Worm (Caenorhabditis elegans) whole organism, young adult: ENCODE results near the gene gar-3.

Experiments
- B0261.1 ChIP-seq: sonication (generic microtip); optimal IDR thresholded peaks from 2 replicates; lab custom pipeline; 2016; ENCODE audit warnings: mild to moderate bottlenecking, missing genetic modification characterization, moderate library complexity, missing compliant biosample characterization
- C06A6.2 ChIP-seq: fragments of 200-800 bp; sonication (Bioruptor generic); conservative IDR thresholded peaks from 2 replicates; pipeline ENCODE4 v1.3.6; 2022; ENCODE audit warnings: missing genetic modification characterization, missing compliant biosample characterization
- D2030.7 ChIP-seq: fragments of 200-800 bp; sonication (Bioruptor generic); IDR thresholded peaks from 2 replicates; pipeline ENCODE4 v1.3.6; 2022; ENCODE audit warnings: missing genetic modification reagents, missing genetic modification characterization, missing compliant biosample characterization
- F22D6.2 ChIP-seq: sonication (generic microtip); optimal IDR thresholded peaks from 2 replicates; lab custom pipeline; 2016; ENCODE audit warnings: mild to moderate bottlenecking, missing genetic modification characterization, missing compliant biosample characterization
- F39B2.1 ChIP-seq: fragments of 200-800 bp; sonication (Bioruptor generic); IDR thresholded peaks from 2 replicates; pipeline ENCODE4 v1.3.6; 2022; ENCODE audit warnings: missing genetic modification reagents, missing genetic modification characterization, missing compliant biosample characterization
- F49E8.2 ChIP-seq: sonication (generic microtip); optimal IDR thresholded peaks from 3 replicates; lab custom pipeline; 2017; ENCODE audit warnings: missing genetic modification characterization, mild to moderate bottlenecking, missing compliant biosample characterization, antibody characterized with exemption, moderate library complexity; ENCODE audit not compliant: insufficient read depth
- F57A8.1 ChIP-seq: fragments of 200-800 bp; sonication (Bioruptor generic); optimal IDR thresholded peaks from 2 replicates; lab custom pipeline; 2018; ENCODE audit warnings: mild to moderate bottlenecking, missing genetic modification characterization, moderate library complexity, missing compliant biosample characterization
- F57C9.4 ChIP-seq: sonication (generic microtip); optimal IDR thresholded peaks from 2 replicates; lab custom pipeline; 2017; ENCODE audit warnings: mild to moderate bottlenecking, missing genetic modification characterization, missing compliant biosample characterization
- K12H6.12 ChIP-seq: fragments of 200-800 bp; sonication (Bioruptor generic); optimal IDR thresholded peaks from 2 replicates; lab custom pipeline; 2018; ENCODE audit warnings: mild to moderate bottlenecking, missing genetic modification characterization, missing compliant biosample characterization
- aptf-2 ChIP-seq: fragments of 200-800 bp; sonication (Bioruptor generic); conservative IDR thresholded peaks from 2 replicates; pipeline ENCODE4 v1.3.6; 2022; ENCODE audit warnings: missing genetic modification reagents, missing genetic modification characterization, missing compliant biosample characterization
- cebp-2 ChIP-seq: fragments of 200-800 bp; sonication (Bioruptor generic); IDR thresholded peaks from 2 replicates; pipeline ENCODE4 v1.3.6; 2022; ENCODE audit warnings: missing genetic modification characterization, missing compliant biosample characterization
- ceh-100 ChIP-seq: fragments of 200-800 bp; sonication (Bioruptor generic); IDR thresholded peaks from 2 replicates; pipeline ENCODE4 v1.3.6; 2022; ENCODE audit warnings: missing genetic modification reagents, missing genetic modification characterization, missing compliant biosample characterization
- ceh-58 ChIP-seq: fragments of 200-800 bp; sonication (Bioruptor generic); IDR thresholded peaks from 2 replicates; pipeline ENCODE4 v1.3.6; 2022; ENCODE audit warnings: missing genetic modification characterization, missing compliant biosample characterization
- die-1 ChIP-seq: sonication (generic microtip); optimal IDR thresholded peaks from 2 replicates; lab custom pipeline; 2016; ENCODE audit warnings: missing genotype, mild to moderate bottlenecking, missing genetic modification characterization, missing compliant biosample characterization
- efl-1 ChIP-seq: fragments of 150-350 bp; optimal IDR thresholded peaks from 2 replicates; lab custom pipeline; 2014; ENCODE audit warnings: missing biosample characterization, missing genetic modification reagents, missing genetic modification characterization
- egl-44 ChIP-seq: fragments of 200-800 bp; sonication (Bioruptor generic); IDR thresholded peaks from 2 replicates; pipeline ENCODE4 v1.3.6; 2022; ENCODE audit warnings: missing genetic modification reagents, missing genetic modification characterization, missing compliant biosample characterization
- gei-17 ChIP-seq: fragments of 200-800 bp; sonication (Bioruptor generic); optimal IDR thresholded peaks from 2 replicates; lab custom pipeline; 2018; ENCODE audit warnings: mild to moderate bottlenecking, missing genetic modification characterization, missing compliant biosample characterization
- him-1 ChIP-seq: sonication (generic microtip); optimal IDR thresholded peaks from 2 replicates; lab custom pipeline; 2016; ENCODE audit warnings: missing genotype, missing genetic modification reagents, missing genetic modification characterization, missing compliant biosample characterization
- hlh-26 ChIP-seq: fragments of 200-800 bp; sonication (Bioruptor generic); conservative IDR thresholded peaks from 2 replicates; pipeline ENCODE4 v1.3.6; 2022; ENCODE audit warnings: missing genetic modification reagents, missing genetic modification characterization, missing compliant biosample characterization
- lag-1 ChIP-seq: fragments of 200-800 bp; sonication (Bioruptor generic); IDR thresholded peaks from 2 replicates; pipeline ENCODE4 v1.3.6; 2022; ENCODE audit warnings: missing genetic modification reagents, missing genetic modification characterization, missing compliant biosample characterization
- let-526 ChIP-seq: fragments of 200-800 bp; sonication (Bioruptor generic); IDR thresholded peaks from 2 replicates; pipeline ENCODE4 v1.3.6; 2022; ENCODE audit warnings: missing genetic modification reagents, missing genetic modification characterization, missing compliant biosample characterization
- lin-35 ChIP-seq, 3 experiments: fragments of 150-350 bp in 2 of 3; sonication (generic microtip) in 1 of 3; optimal IDR thresholded peaks; 2 replicates each; lab custom pipeline; 2014 to 2018; ENCODE audit warnings: missing biosample characterization in 3 of 3, missing genetic modification characterization in 3 of 3, missing genetic modification reagents in 3 of 3
- lir-1 ChIP-seq: fragments of 200-800 bp; sonication (Bioruptor generic); conservative IDR thresholded peaks from 2 replicates; pipeline ENCODE4 v1.3.6; 2022; ENCODE audit warnings: missing genetic modification reagents, missing genetic modification characterization, missing compliant biosample characterization
- lsl-1 ChIP-seq: fragments of 200-800 bp; sonication (Bioruptor generic); optimal IDR thresholded peaks from 2 replicates; lab custom pipeline; 2018; ENCODE audit warnings: mild to moderate bottlenecking, missing genetic modification characterization, moderate library complexity, missing compliant biosample characterization
- nfya-1 ChIP-seq: sonication (generic microtip); optimal IDR thresholded peaks from 2 replicates; lab custom pipeline; 2017; ENCODE audit warnings: antibody characterized with exemption, missing compliant biosample characterization, missing genetic modification characterization, borderline replicate concordance; ENCODE audit not compliant: insufficient read depth
- nfyb-1 ChIP-seq: fragments of 200-800 bp; sonication (Bioruptor generic); IDR thresholded peaks from 2 replicates; pipeline ENCODE4 v1.3.6; 2022; ENCODE audit warnings: missing genetic modification reagents, missing genetic modification characterization, missing compliant biosample characterization
- nhr-80 ChIP-seq: sonication (generic microtip); optimal IDR thresholded peaks from 2 replicates; lab custom pipeline; 2016; ENCODE audit warnings: missing genetic modification characterization, missing compliant biosample characterization
- rec-8 ChIP-seq, 2 experiments: sonication (generic microtip); optimal IDR thresholded peaks; 2 replicates each; lab custom pipeline; 2016; ENCODE audit warnings: mild to moderate bottlenecking in 2 of 2, missing genetic modification characterization in 2 of 2, missing genetic modification reagents in 2 of 2, missing genotype in 2 of 2, missing biosample characterization in 1 of 2, missing compliant biosample characterization in 1 of 2, moderate library complexity in 1 of 2
- sea-2 ChIP-seq: fragments of 200-800 bp; sonication (Bioruptor generic); IDR thresholded peaks from 2 replicates; pipeline ENCODE4 v1.3.6; 2022; ENCODE audit warnings: missing genetic modification characterization, missing compliant biosample characterization
- unc-130 ChIP-seq: sonication (generic microtip); optimal IDR thresholded peaks from 2 replicates; lab custom pipeline; 2016; ENCODE audit warnings: missing genetic modification reagents, missing genetic modification characterization, missing compliant biosample characterization
- xnd-1 ChIP-seq: sonication (generic microtip); optimal IDR thresholded peaks from 2 replicates; lab custom pipeline; 2016; ENCODE audit warnings: missing genotype, missing genetic modification reagents, missing genetic modification characterization, missing compliant biosample characterization
- zim-3 ChIP-seq: sonication (generic microtip); optimal IDR thresholded peaks from 2 replicates; lab custom pipeline; 2017; ENCODE audit warnings: mild to moderate bottlenecking, missing genetic modification characterization, moderate library complexity, missing compliant biosample characterization
- ztf-18 ChIP-seq: sonication (generic microtip); optimal IDR thresholded peaks from 2 replicates; lab custom pipeline; 2016; ENCODE audit warnings: missing genotype, mild to moderate bottlenecking, missing genetic modification characterization, missing compliant biosample characterization
- ztf-28 ChIP-seq: fragments of 200-800 bp; sonication (Bioruptor generic); IDR thresholded peaks from 2 replicates; pipeline ENCODE4 v1.3.6; 2022; ENCODE audit warnings: missing genetic modification reagents, missing genetic modification characterization, missing compliant biosample characterization
- ztf-6 ChIP-seq: fragments of 200-800 bp; sonication (Bioruptor generic); IDR thresholded peaks from 2 replicates; pipeline ENCODE4 v1.3.6; 2022; ENCODE audit warnings: missing genetic modification reagents, missing genetic modification characterization, missing compliant biosample characterization

The gar-3 gene

DNA sequence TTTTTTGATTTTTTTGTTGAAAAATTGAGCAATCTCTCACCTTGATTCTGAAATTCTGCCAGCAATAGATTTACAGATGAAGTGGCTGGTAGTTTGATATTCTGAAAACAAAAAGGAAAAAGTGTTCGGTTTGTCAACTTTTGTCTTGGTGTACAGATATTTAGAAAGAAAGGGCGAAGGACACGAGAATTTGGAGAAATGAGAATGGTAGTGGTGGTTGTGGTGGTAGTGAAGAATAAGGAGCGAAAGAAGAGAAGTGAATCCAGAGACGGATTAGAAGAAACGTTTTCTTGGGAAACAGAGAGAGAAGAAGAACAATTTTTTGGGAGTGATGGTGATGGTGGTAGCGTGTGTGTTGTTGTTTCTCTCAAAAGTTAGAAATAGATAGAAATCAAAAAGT is at the start of gene gar-3:
TSS of gene gar-3 (minus strand) at position 101 of the 400 bp plus-strand sequence.
- TF ChIP-seq lsl-1 (GFP tag; lab: Kevin White, UChicago) = no peak
- TF ChIP-seq ztf-18 = no peak
- TF ChIP-seq unc-130 (GFP tag; lab: Kevin White, UChicago) = no peak
- no peak for TF ChIP-seq ztf-6 (GFP tag; lab: Robert Waterston, UW)
- TF ChIP-seq F49E8.2 (tag; lab: Kevin White, UChicago) = no peak
- TF ChIP-seq hlh-26 = no peak
- no peak for TF ChIP-seq F57A8.1 (GFP tag; lab: Kevin White, UChicago)
- TF ChIP-seq F22D6.2 (tag; lab: Kevin White, UChicago) = no peak
- no peak for TF ChIP-seq D2030.7 (GFP tag; lab: Robert Waterston, UW)

DNA sequence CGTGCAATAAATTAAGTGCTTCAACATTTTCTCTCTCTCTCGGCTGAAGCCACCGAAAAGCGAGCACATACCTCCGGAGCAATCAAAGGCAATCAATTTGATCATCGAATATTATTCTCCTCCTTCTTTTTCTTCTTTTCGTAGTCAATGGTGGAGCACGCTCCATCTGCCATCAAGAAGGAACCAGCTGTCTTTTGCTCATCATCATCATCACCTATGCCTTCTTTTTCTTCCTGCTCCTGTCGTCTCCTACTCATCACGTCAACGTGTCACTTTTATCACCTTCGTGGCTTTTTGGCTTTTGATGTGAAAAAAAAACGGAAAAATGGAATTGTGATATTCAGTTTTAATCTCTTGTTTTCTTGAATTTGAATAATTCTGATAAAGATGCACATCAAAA is 46.1 kb upstream of the gar-3 start:
- TF ChIP-seq ztf-6 (GFP tag; lab: Robert Waterston, UW) (no peak), gei-17 (GFP tag; lab: Kevin White, UChicago) (no peak), zim-3 (tag; lab: Kevin White, UChicago) (no peak), aptf-2 (no peak), xnd-1 (tag; lab: Kevin White, UChicago) (no peak), lin-35 (GFP tag; optimal IDR thresholded peaks at IDR 0.05; lab: Kevin White, UChicago) (no peak), ztf-18 (no peak), die-1 (tag; lab: Kevin White, UChicago) (no peak), lir-1 (GFP tag; lab: Robert Waterston, UW) (no peak), C06A6.2 (GFP tag; lab: Robert Waterston, UW) (no peak), rec-8 (tag; optimal IDR thresholded peaks at IDR 0.05; lab: Kevin White, UChicago) (no peak), nfya-1 (no peak), nfyb-1 (no peak), sea-2 (no peak)

DNA sequence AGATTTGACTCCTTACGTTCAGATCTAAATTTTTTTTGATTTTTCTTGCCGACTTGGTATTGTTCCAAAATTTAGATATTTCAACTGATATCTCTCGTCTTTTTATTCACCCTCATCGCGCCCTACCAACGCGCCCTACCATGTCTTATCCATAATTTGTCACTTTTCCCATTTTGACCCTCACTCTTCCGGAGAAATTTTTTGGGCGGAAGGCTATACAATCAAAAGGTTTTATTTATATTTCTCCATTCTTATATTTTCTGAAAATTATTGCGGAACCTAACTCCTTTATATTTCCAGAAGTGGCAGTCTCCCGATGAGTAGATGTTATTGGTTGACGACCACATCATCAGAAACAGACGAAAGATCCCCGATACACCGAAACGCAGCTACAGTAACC is 41.3 kb upstream of the gar-3 start, which contains the start of gene hot-1:
TSS of gene hot-1 (plus strand) at position 301 of the 400 bp plus-strand sequence.
- TF ChIP-seq let-526 (GFP tag; lab: Robert Waterston, UW) = no peak
- TF ChIP-seq ceh-100 = no peak
- no peak for TF ChIP-seq lag-1 (GFP tag; lab: Robert Waterston, UW)
- no peak for TF ChIP-seq die-1 (tag; lab: Kevin White, UChicago)
- TF ChIP-seq efl-1 = no peak
- TF ChIP-seq ceh-58 = no peak
- TF ChIP-seq him-1 (tag; lab: Kevin White, UChicago) = no peak
- TF ChIP-seq B0261.1 = no peak
- no peak for TF ChIP-seq cebp-2 (GFP tag; lab: Robert Waterston, UW)
- no peak for TF ChIP-seq nhr-80 (tag; lab: Kevin White, UChicago)
- no peak for TF ChIP-seq unc-130 (GFP tag; lab: Kevin White, UChicago)
- no peak for TF ChIP-seq ztf-28 (GFP tag; lab: Robert Waterston, UW)
- no peak for TF ChIP-seq ztf-6 (GFP tag; lab: Robert Waterston, UW)

DNA sequence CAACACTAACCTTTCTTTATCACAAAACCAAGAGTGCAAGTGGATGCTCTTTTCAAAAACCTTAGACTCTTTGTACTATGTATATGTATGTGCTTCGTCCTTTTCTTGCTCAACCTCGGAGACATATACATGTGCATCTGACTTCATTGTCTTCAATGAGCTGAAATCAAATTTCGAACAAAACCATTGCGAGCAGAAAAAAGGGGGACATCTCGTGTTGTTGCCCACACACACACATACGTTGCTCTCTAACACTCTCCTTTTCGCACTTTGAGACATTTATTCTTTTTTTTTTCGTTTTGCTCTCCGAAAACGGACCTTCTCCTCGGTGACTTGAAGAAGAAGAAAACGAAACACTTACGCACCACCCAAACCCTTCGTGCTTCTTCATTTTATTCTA is 40.8 kb upstream of the gar-3 start:
- no peak for TF ChIP-seq F39B2.1
- TF ChIP-seq egl-44 (GFP tag; lab: Robert Waterston, UW) = no peak
- no peak for TF ChIP-seq K12H6.12
- no peak for TF ChIP-seq F57C9.4
